Worm (Caenorhabditis elegans) whole organism, L2 larva: ENCODE results near the gene cutl-21.

Experiments
- blmp-1 ChIP-seq: sonication (generic microtip); optimal IDR thresholded peaks from 2 replicates; lab custom pipeline; 2017; ENCODE audit warnings: missing genetic modification characterization, mild to moderate bottlenecking, missing compliant biosample characterization, antibody characterized with exemption, moderate library complexity; ENCODE audit not compliant: insufficient read depth
- elt-1 ChIP-seq: fragments of 150-350 bp; optimal IDR thresholded peaks from 2 replicates; lab custom pipeline; 2014; ENCODE audit warnings: missing biosample characterization, missing genetic modification characterization
- fos-1 ChIP-seq: fragments of 150-350 bp; optimal IDR thresholded peaks from 2 replicates; lab custom pipeline; 2014; ENCODE audit warnings: missing biosample characterization, missing genetic modification characterization
- lin-13 ChIP-seq: fragments of 150-350 bp; optimal IDR thresholded peaks from 2 replicates; lab custom pipeline; 2014; ENCODE audit warnings: missing biosample characterization, missing genetic modification reagents, missing genetic modification characterization
- snpc-4 ChIP-seq: fragments of 150-350 bp; optimal IDR thresholded peaks from 2 replicates; lab custom pipeline; 2014; ENCODE audit warnings: missing biosample characterization, missing genetic modification characterization
- zag-1 ChIP-seq: fragments of 150-350 bp; optimal IDR thresholded peaks from 2 replicates; lab custom pipeline; 2014; ENCODE audit warnings: missing biosample characterization, missing genetic modification characterization

DNA sequence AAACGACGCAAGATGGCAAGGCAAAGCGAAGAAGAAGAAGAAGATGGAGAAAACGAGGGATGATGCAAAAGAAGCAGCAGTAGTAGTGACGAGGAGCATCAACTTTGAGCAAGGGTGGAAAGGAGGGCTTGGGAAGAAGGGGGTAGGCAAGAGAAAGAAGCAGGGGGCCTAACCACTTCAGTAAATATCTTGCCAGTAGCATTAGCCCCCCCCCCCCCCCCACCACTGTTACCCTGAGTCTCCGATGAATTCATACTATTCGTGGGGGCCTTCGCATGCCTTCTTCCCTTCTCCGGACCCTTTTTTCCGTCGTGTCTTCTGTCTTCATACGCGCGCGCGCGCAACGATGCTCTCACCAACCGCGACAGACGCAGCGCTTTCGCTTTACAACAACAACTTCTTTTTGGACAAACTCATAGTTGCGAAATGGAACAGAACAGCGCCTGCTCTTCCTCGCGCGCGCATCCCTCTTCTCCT, 17.7 kb downstream of the cutl-21 start:
- TF ChIP-seq blmp-1 (tag; lab: Kevin White, UChicago) (no peak), lin-13 (GFP tag; lab: Kevin White, UChicago) (no peak), zag-1 (tag; lab: Kevin White, UChicago) (no peak), fos-1 (tag; lab: Kevin White, UChicago) (no peak), elt-1 (tag; lab: Kevin White, UChicago) (no peak), snpc-4 (tag; lab: Kevin White, UChicago) (no peak)
